Worm (Caenorhabditis elegans) whole organism, L4 larva: ENCODE data around the gene mlt-11.

Experiments
- F26F4.8 ChIP-seq: fragments of 200-800 bp; sonication (Bioruptor generic); conservative IDR thresholded peaks from 2 replicates; pipeline ENCODE4 v1.3.6; 2022; ENCODE audit warnings: missing genetic modification characterization, missing compliant biosample characterization
- R02D3.7 ChIP-seq: fragments of 150-350 bp; sonication (generic microtip); optimal IDR thresholded peaks from 3 replicates; lab custom pipeline; 2014; ENCODE audit warnings: missing biosample characterization, missing genetic modification characterization
- Y48G9A.11 ChIP-seq: fragments of 200-800 bp; sonication (Bioruptor generic); IDR thresholded peaks from 2 replicates; pipeline ENCODE4 v1.3.6; 2022; ENCODE audit warnings: missing genetic modification reagents, missing genetic modification characterization, missing compliant biosample characterization
- aha-1 ChIP-seq: fragments of 150-350 bp; peaks from one replicate; lab custom pipeline; 2014; ENCODE audit warnings: missing biosample characterization, missing genetic modification characterization
- arid-1 ChIP-seq: fragments of 200-800 bp; sonication (Bioruptor generic); conservative IDR thresholded peaks from 2 replicates; pipeline ENCODE4 v1.3.6; 2022; ENCODE audit warnings: missing genetic modification reagents, missing genetic modification characterization, missing compliant biosample characterization
- ceh-20 ChIP-seq: fragments of 200-800 bp; sonication (Bioruptor generic); IDR thresholded peaks from 2 replicates; pipeline ENCODE4 v1.3.6; 2022; ENCODE audit warnings: missing genetic modification reagents, missing genetic modification characterization, missing compliant biosample characterization
- ceh-28 ChIP-seq: fragments of 150-350 bp; optimal IDR thresholded peaks from 2 replicates; lab custom pipeline; 2014; ENCODE audit warnings: missing biosample characterization, missing genetic modification reagents, missing genetic modification characterization
- ceh-44 ChIP-seq: fragments of 200-800 bp; sonication (Bioruptor generic); IDR thresholded peaks from 2 replicates; pipeline ENCODE4 v1.3.6; 2022; ENCODE audit warnings: missing genetic modification reagents, missing genetic modification characterization, missing compliant biosample characterization
- ces-1 ChIP-seq: fragments of 150-350 bp; sonication (generic microtip); optimal IDR thresholded peaks from 4 replicates; lab custom pipeline; 2014; ENCODE audit warnings: missing biosample characterization, missing genetic modification reagents, missing genetic modification characterization
- dmd-6 ChIP-seq: fragments of 200-800 bp; sonication (Bioruptor generic); IDR thresholded peaks from 2 replicates; pipeline ENCODE4 v1.3.6; 2022; ENCODE audit warnings: missing genetic modification reagents, missing genetic modification characterization, missing compliant biosample characterization
- dmd-8 ChIP-seq: fragments of 200-800 bp; sonication (Bioruptor generic); IDR thresholded peaks from 2 replicates; pipeline ENCODE4 v1.3.6; 2022; ENCODE audit warnings: missing genetic modification characterization, missing compliant biosample characterization
- duxl-1 ChIP-seq: sonication (generic microtip); optimal IDR thresholded peaks from 2 replicates; lab custom pipeline; 2016; ENCODE audit warnings: mild to moderate bottlenecking, missing genetic modification characterization, moderate library complexity, missing compliant biosample characterization; ENCODE audit not compliant: poor library complexity
- dve-1 ChIP-seq: sonication (generic microtip); optimal IDR thresholded peaks from 2 replicates; lab custom pipeline; 2017; ENCODE audit warnings: antibody characterized with exemption, mild to moderate bottlenecking, missing genetic modification characterization, missing compliant biosample characterization; ENCODE audit not compliant: insufficient read depth
- fos-1 ChIP-seq: fragments of 150-350 bp; optimal IDR thresholded peaks from 2 replicates; lab custom pipeline; 2014; ENCODE audit warnings: missing biosample characterization, missing genetic modification characterization
- hlh-11 ChIP-seq: fragments of 200-800 bp; sonication (Bioruptor generic); optimal IDR thresholded peaks from 2 replicates; lab custom pipeline; 2018; ENCODE audit warnings: mild to moderate bottlenecking, missing genetic modification characterization, missing compliant biosample characterization
- hlh-30 ChIP-seq: sonication (generic microtip); optimal IDR thresholded peaks from 2 replicates; lab custom pipeline; 2017; ENCODE audit warnings: antibody characterized with exemption, mild to moderate bottlenecking, missing genetic modification characterization, missing compliant biosample characterization; ENCODE audit not compliant: insufficient read depth
- lim-7 ChIP-seq: fragments of 200-800 bp; sonication (Bioruptor generic); IDR thresholded peaks from 2 replicates; pipeline ENCODE4 v1.3.6; 2022; ENCODE audit warnings: missing genetic modification characterization, missing compliant biosample characterization
- lin-38 ChIP-seq: fragments of 200-800 bp; sonication (Bioruptor generic); IDR thresholded peaks from 2 replicates; pipeline ENCODE4 v1.3.6; 2022; ENCODE audit warnings: missing genetic modification reagents, missing genetic modification characterization, missing compliant biosample characterization
- madf-5 ChIP-seq, 2 experiments: fragments of 200-800 bp; sonication (Bioruptor generic); IDR thresholded peaks; 2 replicates each; pipeline ENCODE4 v1.3.6; 2022; ENCODE audit warnings: missing compliant biosample characterization in 2 of 2, missing genetic modification characterization in 2 of 2
- madf-9 ChIP-seq: fragments of 200-800 bp; sonication (Bioruptor generic); conservative IDR thresholded peaks from 2 replicates; pipeline ENCODE4 v1.3.6; 2022; ENCODE audit warnings: missing genetic modification reagents, missing genetic modification characterization, missing compliant biosample characterization
- mes-2 ChIP-seq: sonication (generic microtip); optimal IDR thresholded peaks from 2 replicates; lab custom pipeline; 2016; ENCODE audit warnings: missing genotype, mild to moderate bottlenecking, missing genetic modification characterization, missing compliant biosample characterization; ENCODE audit not compliant: poor library complexity, severe bottlenecking
- nhr-111 ChIP-seq: fragments of 200-800 bp; sonication (Bioruptor generic); optimal IDR thresholded peaks from 2 replicates; lab custom pipeline; 2018; ENCODE audit warnings: mild to moderate bottlenecking, missing genetic modification characterization, missing compliant biosample characterization
- nhr-28 ChIP-seq: fragments of 150-350 bp; optimal IDR thresholded peaks from 2 replicates; lab custom pipeline; 2014; ENCODE audit warnings: missing biosample characterization, missing genetic modification characterization
- rbr-2 ChIP-seq: sonication (generic microtip); optimal IDR thresholded peaks from 2 replicates; lab custom pipeline; 2016; ENCODE audit warnings: missing genotype, missing genetic modification characterization, missing compliant biosample characterization
- set-16 ChIP-seq: fragments of 200-800 bp; sonication (Bioruptor generic); IDR thresholded peaks from 2 replicates; pipeline ENCODE4 v1.3.6; 2022; ENCODE audit warnings: missing genetic modification reagents, missing genetic modification characterization, missing compliant biosample characterization
- spr-1 ChIP-seq: sonication (generic microtip); optimal IDR thresholded peaks from 2 replicates; lab custom pipeline; 2016; ENCODE audit warnings: mild to moderate bottlenecking, missing genetic modification characterization, missing compliant biosample characterization
- spr-3 ChIP-seq: fragments of 200-800 bp; sonication (Bioruptor generic); optimal IDR thresholded peaks from 2 replicates; lab custom pipeline; 2018; ENCODE audit warnings: mild to moderate bottlenecking, missing genetic modification characterization, missing compliant biosample characterization
- unc-62 ChIP-seq, 3 experiments: fragments of 150-350 bp in 1 of 3; sonication (generic microtip); optimal IDR thresholded peaks in 2 of 3; peaks in 1 of 3; 1 replicate in 1 of 3; 2 replicates in 2 of 3; lab custom pipeline; 2014 to 2017; ENCODE audit warnings: missing biosample characterization in 3 of 3, missing genetic modification characterization in 3 of 3, missing genetic modification reagents in 3 of 3, missing genotype in 1 of 3

The mlt-11 gene

ce11 chrV:20660025-20660424 lies 7.0 kb upstream of the mlt-11 start, which contains the start of gene W01F3.2:
Gene W01F3.2, plus strand, starts transcription at chrV:20660325.
- TF ChIP-seq hlh-11 (tag; lab: Kevin White, UChicago), result peak; percentile 21
- peak; percentile 14; the same call in 1 of the 2 replicates for TF ChIP-seq dmd-6 (GFP tag; lab: Robert Waterston, UW)
- TF ChIP-seq nhr-28, result peak; percentile 36
- TF ChIP-seq spr-1 (tag; lab: Kevin White, UChicago), result no peak
- TF ChIP-seq hlh-30 (tag; lab: Kevin White, UChicago), result peak; percentile 29

ce11 chrV:20662474-20662873 lies 4.5 kb upstream of the mlt-11 start:
- TF ChIP-seq dmd-8 (no peak), spr-3 (GFP tag; lab: Kevin White, UChicago) (no peak), unc-62 (GFP tag; optimal IDR thresholded peaks at IDR 0.05 in 1 of 2; lab: Kevin White, UChicago) (peak in 1 of 2 experiments; percentile 15), unc-62 (tag; optimal IDR thresholded peaks at IDR 0.05; lab: Kevin White, UChicago) (no peak)

- TF ChIP-seq aha-1 (tag; lab: Kevin White, UChicago), result peak; percentile 55
- TF ChIP-seq madf-5 (GFP tag; IDR thresholded peaks at IDR 0.05; lab: Robert Waterston, UW), result no peak
Observed at ce11 chrV:20663736-20664135, 3.3 kb upstream of the mlt-11 start.

ce11 chrV:20664930-20665329 lies 2.1 kb upstream of the mlt-11 start:
- no peak for TF ChIP-seq lin-38 (GFP tag; lab: Robert Waterston, UW)
- peak; percentile 40 for TF ChIP-seq aha-1 (tag; lab: Kevin White, UChicago)
- TF ChIP-seq hlh-11 (tag; lab: Kevin White, UChicago), result peak; percentile 5
- no peak for TF ChIP-seq fos-1
- TF ChIP-seq, all 104 proteins: peak for 2

ce11 chrV:20670625-20671024 lies 3.6 kb downstream of the mlt-11 start:
- TF ChIP-seq ceh-28 (tag; lab: Kevin White, UChicago) (no peak), set-16 (peak; percentile 29; the same call in 1 of the 2 replicates), F26F4.8 (GFP tag; lab: Robert Waterston, UW) (no peak), nhr-111 (no peak), madf-9 (GFP tag; lab: Robert Waterston, UW) (0 out of 2 replicates have a peak, but pooled peaks have one; percentile 9), lim-7 (GFP tag; lab: Robert Waterston, UW) (peak; percentile 36; the same call in 1 of the 2 replicates)

ce11 chrV:20680189-20680588 lies 13.2 kb downstream of the mlt-11 start:
- TF ChIP-seq unc-62 (GFP tag; optimal IDR thresholded peaks at IDR 0.05 in 1 of 2; lab: Kevin White, UChicago), result peak in 1 of 2 experiments; percentile 92
- TF ChIP-seq unc-62 (tag; optimal IDR thresholded peaks at IDR 0.05; lab: Kevin White, UChicago), result no peak
- no peak for TF ChIP-seq ceh-44 (GFP tag; lab: Robert Waterston, UW)
- TF ChIP-seq, all 104 proteins: peak for 1

- TF ChIP-seq unc-62 (GFP tag; optimal IDR thresholded peaks at IDR 0.05 in 1 of 2; lab: Kevin White, UChicago), result peak in 1 of 2 experiments; percentile 10
- no peak for TF ChIP-seq unc-62 (tag; optimal IDR thresholded peaks at IDR 0.05; lab: Kevin White, UChicago)
- TF ChIP-seq R02D3.7 (tag; lab: Kevin White, UChicago), result no peak
- peak; percentile 36 for TF ChIP-seq aha-1 (tag; lab: Kevin White, UChicago)
- TF ChIP-seq arid-1 (GFP tag; lab: Robert Waterston, UW), result no peak
- no peak for TF ChIP-seq dve-1 (tag; lab: Kevin White, UChicago)
Observed at ce11 chrV:20681120-20681519, 14.1 kb downstream of the mlt-11 start, which contains the start of gene srsx-35. Gene srsx-35, plus strand, starts transcription at chrV:20681420.

ce11 chrV:20681824-20682223 lies 14.8 kb downstream of the mlt-11 start:
- TF ChIP-seq duxl-1 (tag; lab: Kevin White, UChicago) (no peak), Y48G9A.11 (GFP tag; lab: Robert Waterston, UW) (0 out of 2 replicates have a peak, but pooled peaks have one; percentile 32), ces-1 (GFP tag; lab: Kevin White, UChicago) (no peak), ceh-20 (GFP tag; lab: Robert Waterston, UW) (no peak), mes-2 (tag; lab: Kevin White, UChicago) (no peak), rbr-2 (tag; lab: Kevin White, UChicago) (no peak), R02D3.7 (tag; lab: Kevin White, UChicago) (no peak), set-16 (peak; percentile 63)
